Fruit fly (Drosophila melanogaster) whole organism, embryonic: ENCODE measurements around the gene ND-MNLL.

Experiments used
- BtbVII ChIP-seq: fragments of 200-800 bp; sonication (Bioruptor generic); optimal IDR thresholded peaks from 3 replicates; lab custom pipeline; 2017; ENCODE audit warnings: missing biosample characterization, mild to moderate bottlenecking, missing genetic modification characterization
- CG13775 ChIP-seq: fragments of 200-800 bp; sonication (Bioruptor generic); optimal IDR thresholded peaks from 3 replicates; lab custom pipeline; 2017; ENCODE audit warnings: missing biosample characterization, mild to moderate bottlenecking, missing genetic modification characterization
- CG15011 ChIP-seq: fragments of 200-800 bp; sonication (Bioruptor generic); optimal IDR thresholded peaks from 3 replicates; lab custom pipeline; 2018; ENCODE audit warnings: missing biosample characterization, mild to moderate bottlenecking, missing genetic modification characterization
- CG15601 ChIP-seq: fragments of 200-800 bp; sonication (Bioruptor generic); optimal IDR thresholded peaks from 3 replicates; lab custom pipeline; 2019; ENCODE audit warnings: missing biosample characterization, mild to moderate bottlenecking, missing genetic modification characterization, moderate library complexity
- CG15696 ChIP-seq: fragments of 200-800 bp; sonication (Bioruptor generic); optimal IDR thresholded peaks from 2 replicates; lab custom pipeline; 2019; ENCODE audit warnings: missing biosample characterization, mild to moderate bottlenecking, missing genetic modification characterization, moderate library complexity
- CG1602 ChIP-seq: fragments of 200-800 bp; sonication (Bioruptor generic); optimal IDR thresholded peaks from 3 replicates; lab custom pipeline; 2016; ENCODE audit warnings: missing biosample characterization, missing genetic modification characterization
- CG17328 ChIP-seq: fragments of 200-800 bp; sonication (Bioruptor generic); IDR thresholded peaks from 2 replicates; pipeline ENCODE4 v1.3.6; 2022; ENCODE audit warnings: missing biosample characterization, missing genetic modification characterization
- CG17568 ChIP-seq: fragments of 200-800 bp; sonication (Bioruptor generic); optimal IDR thresholded peaks from 2 replicates; lab custom pipeline; 2018; ENCODE audit warnings: missing biosample characterization, mild to moderate bottlenecking, missing genetic modification characterization, moderate library complexity
- CG4282 ChIP-seq: fragments of 200-800 bp; sonication (Bioruptor generic); optimal IDR thresholded peaks from 2 replicates; lab custom pipeline; 2016; ENCODE audit warnings: missing biosample characterization, missing genetic modification characterization
- CG6765 ChIP-seq: fragments of 200-800 bp; sonication (Bioruptor generic); optimal IDR thresholded peaks from 3 replicates; lab custom pipeline; 2017; ENCODE audit warnings: missing biosample characterization, mild to moderate bottlenecking, missing genetic modification characterization
- CG6813 ChIP-seq: fragments of 200-800 bp; sonication (Bioruptor generic); optimal IDR thresholded peaks from 2 replicates; lab custom pipeline; 2017; ENCODE audit warnings: missing biosample characterization, missing genetic modification characterization, mild to moderate bottlenecking, moderate library complexity, missing genetic modification reagents
- CG7357 ChIP-seq: fragments of 200-800 bp; sonication (Bioruptor generic); IDR thresholded peaks from 3 replicates; pipeline ENCODE4 v1.3.6; 2022; ENCODE audit warnings: missing biosample characterization, missing genetic modification characterization
- CG8290 ChIP-seq, 3 experiments: fragments of 200-800 bp; sonication (Bioruptor generic); optimal IDR thresholded peaks; 2 replicates each; lab custom pipeline; 2016 to 2019; ENCODE audit warnings: missing biosample characterization in 3 of 3, missing genetic modification characterization in 3 of 3, mild to moderate bottlenecking in 2 of 3, moderate library complexity in 1 of 3
- CG8388 ChIP-seq: fragments of 200-800 bp; sonication (Bioruptor generic); optimal IDR thresholded peaks from 2 replicates; lab custom pipeline; 2019; ENCODE audit warnings: missing biosample characterization, mild to moderate bottlenecking, missing genetic modification characterization, moderate library complexity
- CG8944 ChIP-seq: fragments of 200-800 bp; sonication (Bioruptor generic); optimal IDR thresholded peaks from 3 replicates; lab custom pipeline; 2016; ENCODE audit warnings: missing biosample characterization, missing genetic modification characterization
- CG9437 ChIP-seq: fragments of 200-800 bp; sonication (Bioruptor generic); optimal IDR thresholded peaks from 2 replicates; lab custom pipeline; 2018; ENCODE audit warnings: missing biosample characterization, mild to moderate bottlenecking, missing genetic modification characterization
- Doc2 ChIP-seq: fragments of 200-800 bp; sonication (Bioruptor generic); IDR thresholded peaks from 2 replicates; pipeline ENCODE4 v1.3.6; 2022; ENCODE audit warnings: missing biosample characterization, missing genetic modification characterization
- Drgx ChIP-seq: fragments of 200-800 bp; sonication (Bioruptor generic); IDR thresholded peaks from 2 replicates; pipeline ENCODE4 v1.3.6; 2022; ENCODE audit warnings: missing biosample characterization, missing genetic modification characterization
- Elba2 ChIP-seq: fragments of 200-800 bp; sonication (Bioruptor generic); optimal IDR thresholded peaks from 3 replicates; lab custom pipeline; 2016; ENCODE audit warnings: missing biosample characterization, missing genetic modification characterization
- Ets65A ChIP-seq: fragments of 200-800 bp; sonication (Bioruptor generic); peaks from one replicate; lab custom pipeline; 2016; ENCODE audit warnings: missing biosample characterization, missing genetic modification characterization
- Ets97D ChIP-seq: fragments of 200-800 bp; sonication (Bioruptor generic); optimal IDR thresholded peaks from 3 replicates; lab custom pipeline; 2016; ENCODE audit warnings: missing biosample characterization, missing genetic modification characterization
- Hr3 ChIP-seq: fragments of 200-800 bp; sonication (Bioruptor generic); optimal IDR thresholded peaks from 3 replicates; lab custom pipeline; 2016; ENCODE audit warnings: missing biosample characterization, missing genetic modification characterization
- Lim3 ChIP-seq: fragments of 200-800 bp; sonication (Bioruptor generic); IDR thresholded peaks from 2 replicates; pipeline ENCODE4 v1.3.6; 2022; ENCODE audit warnings: missing biosample characterization, missing genetic modification characterization
- Lpt ChIP-seq: fragments of >200 bp; optimal IDR thresholded peaks from 2 replicates; lab custom pipeline; 2018; ENCODE audit warnings: missing biosample characterization, missing genetic modification characterization
- Mes4 ChIP-seq: fragments of 200-800 bp; sonication (Bioruptor generic); optimal IDR thresholded peaks from 2 replicates; lab custom pipeline; 2016; ENCODE audit warnings: missing biosample characterization, missing genetic modification characterization
- Neu2 ChIP-seq: fragments of 200-800 bp; sonication (Bioruptor generic); optimal IDR thresholded peaks from 3 replicates; lab custom pipeline; 2016; ENCODE audit warnings: missing biosample characterization, missing genetic modification characterization, borderline replicate concordance
- Ravus ChIP-seq: fragments of 200-800 bp; sonication (Bioruptor generic); IDR thresholded peaks from 2 replicates; pipeline ENCODE4 v1.3.6; 2022; ENCODE audit warnings: missing biosample characterization, missing genetic modification characterization
- Side ChIP-seq: fragments of 200-800 bp; sonication (Bioruptor generic); optimal IDR thresholded peaks from 2 replicates; lab custom pipeline; 2016; ENCODE audit warnings: missing biosample characterization, missing genetic modification characterization
- Xbp1 ChIP-seq: fragments of 200-800 bp; sonication (Bioruptor generic); optimal IDR thresholded peaks from 3 replicates; lab custom pipeline; 2016; ENCODE audit warnings: missing biosample characterization, mild to moderate bottlenecking, missing genetic modification characterization
- cato ChIP-seq: fragments of 200-800 bp; sonication (Bioruptor generic); optimal IDR thresholded peaks from 2 replicates; lab custom pipeline; 2016; ENCODE audit warnings: missing biosample characterization, missing genetic modification characterization, borderline replicate concordance
- cg ChIP-seq: fragments of 200-800 bp; sonication (Bioruptor generic); optimal IDR thresholded peaks from 3 replicates; lab custom pipeline; 2019; ENCODE audit warnings: missing biosample characterization, mild to moderate bottlenecking, missing genetic modification characterization, moderate library complexity
- disco-r ChIP-seq: fragments of 200-800 bp; sonication (Bioruptor generic); optimal IDR thresholded peaks from 2 replicates; lab custom pipeline; 2016; ENCODE audit warnings: missing biosample characterization, missing genetic modification characterization
- emc ChIP-seq: fragments of 200-800 bp; sonication (Bioruptor generic); optimal IDR thresholded peaks from 2 replicates; lab custom pipeline; 2016; ENCODE audit warnings: missing biosample characterization, missing genetic modification characterization
- ems ChIP-seq: fragments of 200-800 bp; sonication (Bioruptor generic); optimal IDR thresholded peaks from 3 replicates; lab custom pipeline; 2016; ENCODE audit warnings: missing biosample characterization, missing genetic modification characterization
- exex ChIP-seq: fragments of 200-800 bp; sonication (Bioruptor generic); optimal IDR thresholded peaks from 4 replicates; lab custom pipeline; 2018; ENCODE audit warnings: missing biosample characterization, mild to moderate bottlenecking, missing genetic modification characterization, moderate library complexity
- eyg ChIP-seq: fragments of 200-800 bp; sonication (Bioruptor generic); optimal IDR thresholded peaks from 3 replicates; lab custom pipeline; 2016; ENCODE audit warnings: missing biosample characterization, missing genetic modification characterization
- ftz-f1 ChIP-seq: fragments of 200-800 bp; sonication (Bioruptor generic); optimal IDR thresholded peaks from 2 replicates; lab custom pipeline; 2016; ENCODE audit warnings: missing biosample characterization, missing genetic modification characterization
- gcm ChIP-seq: fragments of 200-800 bp; sonication (Bioruptor generic); optimal IDR thresholded peaks from 2 replicates; lab custom pipeline; 2019; ENCODE audit warnings: missing biosample characterization, mild to moderate bottlenecking, missing genetic modification characterization, moderate library complexity
- insv ChIP-seq, 2 experiments: fragments of 200-800 bp; sonication (Bioruptor generic); optimal IDR thresholded peaks; 3 replicates each; lab custom pipeline; 2016 to 2018; ENCODE audit warnings: missing biosample characterization in 2 of 2, missing genetic modification characterization in 2 of 2
- jigr1 ChIP-seq: fragments of 200-800 bp; sonication (Bioruptor generic); IDR thresholded peaks from 3 replicates; pipeline ENCODE4 v1.3.6; 2022; ENCODE audit warnings: missing biosample characterization, missing genetic modification characterization
- kni ChIP-seq: fragments of 200-800 bp; sonication (Bioruptor generic); optimal IDR thresholded peaks from 3 replicates; lab custom pipeline; 2017; ENCODE audit warnings: mild to moderate bottlenecking, missing biosample characterization, missing genetic modification reagents, missing genetic modification characterization
- knrl ChIP-seq: fragments of 200-800 bp; sonication (Bioruptor generic); IDR thresholded peaks from 3 replicates; pipeline ENCODE4 v1.3.6; 2022; ENCODE audit warnings: missing biosample characterization, missing genetic modification characterization; ENCODE audit not compliant: partially characterized antibody
- nom ChIP-seq: fragments of 200-800 bp; sonication (Bioruptor generic); optimal IDR thresholded peaks from 2 replicates; lab custom pipeline; 2017; ENCODE audit warnings: missing biosample characterization, missing genetic modification characterization, mild to moderate bottlenecking, moderate library complexity, missing genetic modification reagents
- pan ChIP-seq, 4 experiments: fragments of >200 bp in 3 of 4; fragments of 200-800 bp in 1 of 4; sonication (Bioruptor generic) in 1 of 4; optimal IDR thresholded peaks in 3 of 4; IDR thresholded peaks in 1 of 4; 2 replicates each; pipeline versions ENCODE4 v1.3.6 to Lab custom; 2017 to 2022; ENCODE audit warnings: missing biosample characterization in 2 of 4, missing genetic modification characterization in 2 of 4, mixed read lengths in 1 of 4
- pros ChIP-seq: fragments of 200-800 bp; sonication (Bioruptor generic); optimal IDR thresholded peaks from 3 replicates; lab custom pipeline; 2019; ENCODE audit warnings: missing biosample characterization, mild to moderate bottlenecking, missing genetic modification characterization, moderate library complexity
- rib ChIP-seq: fragments of 200-800 bp; sonication (Bioruptor generic); IDR thresholded peaks from 2 replicates; pipeline ENCODE4 v1.3.6; 2022; ENCODE audit warnings: missing biosample characterization, missing genetic modification characterization
- seq ChIP-seq: fragments of 200-800 bp; sonication (Bioruptor generic); IDR thresholded peaks from 2 replicates; pipeline ENCODE4 v1.3.6; 2022; ENCODE audit warnings: missing biosample characterization, missing genetic modification characterization
- sisA ChIP-seq: fragments of 200-800 bp; sonication (Bioruptor generic); IDR thresholded peaks from 2 replicates; pipeline ENCODE4 v1.3.6; 2022; ENCODE audit warnings: missing biosample characterization, missing genetic modification characterization
- trem ChIP-seq: fragments of 200-800 bp; optimal IDR thresholded peaks from 3 replicates; lab custom pipeline; 2019; ENCODE audit warnings: missing biosample characterization, mild to moderate bottlenecking, missing genetic modification characterization, moderate library complexity

Gene ND-MNLL

dm6 chrX:7920081-7920688 is 26.6 kb upstream of the ND-MNLL start, which contains the start of the genes hdm and Ykt6 (continued):
- TF ChIP-seq CG17568 (GFP tag; lab: Kevin White, UChicago): no peak
- TF ChIP-seq Elba2 (GFP tag; lab: Kevin White, UChicago): peak; percentile 5
- TF ChIP-seq jigr1: 0 out of 3 replicates have a peak, but pooled peaks have one; percentile 20
- TF ChIP-seq sisA: peak; percentile 71
- no peak for TF ChIP-seq CG15011
- peak; percentile 98 for TF ChIP-seq Ets65A
- TF ChIP-seq CG4282: peak; percentile 70
- peak; percentile 81 for TF ChIP-seq trem (tag; lab: Kevin White, UChicago)
- TF ChIP-seq Doc2: no peak
- TF ChIP-seq CG7357: peak; percentile 45; the same call in 1 of the 3 replicates
- peak; percentile 73 for TF ChIP-seq Ets97D
- TF ChIP-seq eyg (GFP tag; lab: Kevin White, UChicago): peak; percentile 61
- TF ChIP-seq Xbp1 (GFP tag; lab: Kevin White, UChicago): peak; percentile 83
- TF ChIP-seq Hr3 (GFP tag; lab: Kevin White, UChicago): peak; percentile 46
- TF ChIP-seq disco-r: peak; percentile 41
- TF ChIP-seq CG1602: peak; percentile 76
- TF ChIP-seq Lpt: no peak
- peak; percentile 56 for TF ChIP-seq cato (GFP tag; lab: Kevin White, UChicago)
- TF ChIP-seq kni: no peak
- TF ChIP-seq CG6813: peak; percentile 6
- peak; percentile 7 for TF ChIP-seq nom (GFP tag; lab: Kevin White, UChicago)
- TF ChIP-seq Lim3 (GFP tag; lab: Robert Waterston, UW): no peak
- peak; percentile 78; the same call in 1 of the 2 replicates for TF ChIP-seq rib (GFP tag; lab: Robert Waterston, UW)
- peak; percentile 94 for TF ChIP-seq knrl (GFP tag; lab: Robert Waterston, UW)
- peak; percentile 71 for TF ChIP-seq CG8944
- peak; percentile 66 for TF ChIP-seq CG15601 (tag; lab: Kevin White, UChicago)
- peak; percentile 68 for TF ChIP-seq seq (GFP tag; lab: Robert Waterston, UW)
- TF ChIP-seq CG13775 (GFP tag; lab: Kevin White, UChicago): peak; percentile 76
- TF ChIP-seq pan (optimal IDR thresholded peaks at IDR 0.05; lab: Kevin White, UChicago): no peak
- TF ChIP-seq pan (GFP tag; optimal IDR thresholded peaks at IDR 0.05 in 1 of 2, IDR thresholded peaks at IDR 0.05 in 1 of 2): peak in 1 of 2 experiments; percentile 81
- peak; percentile 82 for TF ChIP-seq cg (GFP tag; lab: Kevin White, UChicago)
- peak; percentile 68 for TF ChIP-seq CG8290 (GFP tag; optimal IDR thresholded peaks at IDR 0.05; lab: Kevin White, UChicago)
- TF ChIP-seq CG8290 (tag; optimal IDR thresholded peaks at IDR 0.05; lab: Kevin White, UChicago): peak in 1 of 2 experiments; percentile 14
- no peak for TF ChIP-seq pros (GFP tag; lab: Kevin White, UChicago)
- TF ChIP-seq Mes4 (GFP tag; lab: Kevin White, UChicago): peak; percentile 61
- peak; percentile 74 for TF ChIP-seq ems (GFP tag; lab: Kevin White, UChicago)
- TF ChIP-seq ftz-f1 (GFP tag; lab: Kevin White, UChicago): no peak
- peak; percentile 80 for TF ChIP-seq CG17328 (GFP tag; lab: Robert Waterston, UW)
- TF ChIP-seq insv (GFP tag; optimal IDR thresholded peaks at IDR 0.05; lab: Kevin White, UChicago): peak in 1 of 2 experiments; percentile 45
- peak; percentile 37 for TF ChIP-seq CG6765 (GFP tag; lab: Kevin White, UChicago)
- peak; percentile 39 for TF ChIP-seq CG9437
- no peak for TF ChIP-seq Ravus (GFP tag; lab: Robert Waterston, UW)
- TF ChIP-seq CG8388 (GFP tag; lab: Kevin White, UChicago): peak; percentile 68
- TF ChIP-seq Neu2 (GFP tag; lab: Kevin White, UChicago): peak; percentile 97
- TF ChIP-seq exex (tag; lab: Kevin White, UChicago): peak; percentile 49
- TF ChIP-seq Side (GFP tag; lab: Kevin White, UChicago): peak; percentile 87
- peak; percentile 70 for TF ChIP-seq Drgx (GFP tag; lab: Robert Waterston, UW)
- TF ChIP-seq emc (GFP tag; lab: Kevin White, UChicago): peak; percentile 50
- peak; percentile 9 for TF ChIP-seq BtbVII (GFP tag; lab: Kevin White, UChicago)
- TF ChIP-seq gcm: peak; percentile 48
- peak; percentile 80 for TF ChIP-seq CG15696 (tag; lab: Kevin White, UChicago)
